Worm (Caenorhabditis elegans): ENCODE results near the gene ZK688.1.

Gene ZK688.1

DNA sequence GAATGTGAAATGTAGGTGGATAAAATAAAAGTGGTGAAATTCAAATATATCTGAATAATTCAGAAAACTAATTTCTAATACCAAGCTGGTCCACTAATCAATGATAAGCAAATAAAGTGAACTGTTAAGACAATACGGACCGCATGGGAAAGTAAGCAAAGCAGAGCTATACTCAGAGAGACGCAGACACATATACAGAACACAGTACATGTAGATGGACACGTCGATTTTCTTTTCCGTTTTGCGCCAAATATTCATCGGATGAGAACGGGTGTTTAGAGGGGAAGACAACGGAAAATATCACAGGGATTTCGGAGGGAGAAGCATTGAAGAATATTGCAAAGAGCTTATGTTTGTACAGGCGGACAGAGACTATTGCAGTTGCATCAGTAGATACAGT is 16.6 kb downstream of the ZK688.1 start:
- TF ChIP-seq ZK546.5 (tag; optimal IDR thresholded peaks at IDR 0.05) (no peak), ama-1 (optimal IDR thresholded peaks at IDR 0.05) (no peak)

DNA sequence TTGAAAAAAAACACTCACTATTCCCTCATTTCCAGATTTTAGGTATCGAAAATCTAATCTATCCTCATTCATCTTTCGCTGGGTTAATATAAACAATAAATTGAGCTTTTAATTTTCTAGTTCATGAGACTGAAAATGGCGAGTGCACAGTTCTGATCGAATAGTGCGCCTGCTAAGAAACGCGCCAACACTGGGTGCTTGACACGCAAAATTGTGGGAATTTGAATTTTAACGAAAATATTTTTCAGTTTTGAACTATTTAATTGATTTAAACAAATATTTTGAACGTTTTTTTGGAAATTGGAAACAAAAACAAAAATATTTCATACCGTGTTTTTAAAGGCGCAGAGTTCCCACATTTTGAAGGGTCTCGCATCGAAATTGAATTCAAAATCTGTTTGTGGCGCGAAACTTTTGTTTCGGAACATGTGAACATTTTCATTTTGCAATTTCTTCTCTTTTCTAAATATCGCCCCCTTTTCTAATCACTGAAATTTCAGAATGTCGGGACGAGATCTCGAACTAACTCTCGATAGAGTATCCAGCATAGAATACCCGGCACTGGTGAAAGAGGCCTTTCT is 19.3 kb downstream of the ZK688.1 start, which contains the start of the genes C29E4.13 and npp-15:
TSS of gene C29E4.13 (minus strand) at position 169 of the 581 bp plus-strand sequence.
TSS of gene npp-15 (plus strand) at position 495 of the 581 bp plus-strand sequence.
- TF ChIP-seq nhr-21 (tag; optimal IDR thresholded peaks at IDR 0.05): no peak
- no peak for TF ChIP-seq elt-3 (tag; optimal IDR thresholded peaks at IDR 0.05)
- TF ChIP-seq ztf-1 (GFP tag; conservative IDR thresholded peaks at IDR 0.05): no peak
- TF ChIP-seq unc-62 (GFP tag; optimal IDR thresholded peaks at IDR 0.05): no peak
- peak; percentile 39 for TF ChIP-seq nhr-129 (tag; optimal IDR thresholded peaks at IDR 0.05)
- no peak for TF ChIP-seq aly-2 (tag; optimal IDR thresholded peaks at IDR 0.05)
- no peak for TF ChIP-seq ama-1 (optimal IDR thresholded peaks at IDR 0.05)
- no peak for TF ChIP-seq Y55F3AM.14 (GFP tag; optimal IDR thresholded peaks at IDR 0.05)
- TF ChIP-seq nhr-6 (tag; optimal IDR thresholded peaks at IDR 0.05): no peak
- no peak for TF ChIP-seq ceh-82 (tag; optimal IDR thresholded peaks at IDR 0.05)
- no peak for TF ChIP-seq nhr-12 (tag; optimal IDR thresholded peaks at IDR 0.05)
- TF ChIP-seq mdl-1 (tag; optimal IDR thresholded peaks at IDR 0.05): no peak
- no peak for TF ChIP-seq egl-27 (tag; optimal IDR thresholded peaks at IDR 0.05)
- no peak for TF ChIP-seq nhr-77 (tag; optimal IDR thresholded peaks at IDR 0.05)
- TF ChIP-seq unc-39 (tag; optimal IDR thresholded peaks at IDR 0.05): no peak
- TF ChIP-seq nhr-25 (tag; optimal IDR thresholded peaks at IDR 0.05): peak; percentile 62
- no peak for TF ChIP-seq R02D3.7 (tag; optimal IDR thresholded peaks at IDR 0.05)
- no peak for TF ChIP-seq sma-9 (GFP tag; optimal IDR thresholded peaks at IDR 0.05)
- no peak for TF ChIP-seq sma-9 (tag; optimal IDR thresholded peaks at IDR 0.05)
- TF ChIP-seq crh-2 (tag; optimal IDR thresholded peaks at IDR 0.05): peak; percentile 50
- no peak for TF ChIP-seq ZK546.5 (tag; optimal IDR thresholded peaks at IDR 0.05)
- TF ChIP-seq nhr-11 (tag; optimal IDR thresholded peaks at IDR 0.05): no peak
- no peak for TF ChIP-seq ztf-11 (tag; optimal IDR thresholded peaks at IDR 0.05)
- peak; percentile 16 to 79 for TF ChIP-seq lsy-2 (tag; optimal IDR thresholded peaks at IDR 0.05)
- TF ChIP-seq skn-1 (tag; optimal IDR thresholded peaks at IDR 0.05): no peak
- TF ChIP-seq lin-11 (tag; optimal IDR thresholded peaks at IDR 0.05): no peak
- no peak for TF ChIP-seq nhr-10 (tag; optimal IDR thresholded peaks at IDR 0.05)
- no peak for TF ChIP-seq nhr-237 (tag; optimal IDR thresholded peaks at IDR 0.05)
- TF ChIP-seq elt-1 (tag; optimal IDR thresholded peaks at IDR 0.05): no peak
- TF ChIP-seq lin-13 (GFP tag; optimal IDR thresholded peaks at IDR 0.05): no peak
- TF ChIP-seq ztf-4 (tag; optimal IDR thresholded peaks at IDR 0.05): no peak
- no peak for TF ChIP-seq dmd-4 (tag; optimal IDR thresholded peaks at IDR 0.05)
- TF ChIP-seq zag-1 (tag; optimal IDR thresholded peaks at IDR 0.05): no peak
- TF ChIP-seq mab-5 (tag; optimal IDR thresholded peaks at IDR 0.05): no peak
- TF ChIP-seq sma-3 (GFP tag; optimal IDR thresholded peaks at IDR 0.05): no peak
- no peak for TF ChIP-seq mbf-1 (tag; optimal IDR thresholded peaks at IDR 0.05)
- TF ChIP-seq snpc-4 (tag; optimal IDR thresholded peaks at IDR 0.05): no peak
- no peak for TF ChIP-seq ceh-16 (tag; optimal IDR thresholded peaks at IDR 0.05)
- TF ChIP-seq C34F6.9 (tag; optimal IDR thresholded peaks at IDR 0.05): no peak
- no peak for TF ChIP-seq alr-1 (tag; optimal IDR thresholded peaks at IDR 0.05)
- TF ChIP-seq unc-55 (GFP tag; optimal IDR thresholded peaks at IDR 0.05): peak; percentile 65
- TF ChIP-seq peb-1 (tag; optimal IDR thresholded peaks at IDR 0.05): no peak
- no peak for TF ChIP-seq lin-39 (tag; optimal IDR thresholded peaks at IDR 0.05)
- TF ChIP-seq sem-4 (tag; optimal IDR thresholded peaks at IDR 0.05): no peak
- TF ChIP-seq gmeb-1 (tag; optimal IDR thresholded peaks at IDR 0.05): peak; percentile 78

DNA sequence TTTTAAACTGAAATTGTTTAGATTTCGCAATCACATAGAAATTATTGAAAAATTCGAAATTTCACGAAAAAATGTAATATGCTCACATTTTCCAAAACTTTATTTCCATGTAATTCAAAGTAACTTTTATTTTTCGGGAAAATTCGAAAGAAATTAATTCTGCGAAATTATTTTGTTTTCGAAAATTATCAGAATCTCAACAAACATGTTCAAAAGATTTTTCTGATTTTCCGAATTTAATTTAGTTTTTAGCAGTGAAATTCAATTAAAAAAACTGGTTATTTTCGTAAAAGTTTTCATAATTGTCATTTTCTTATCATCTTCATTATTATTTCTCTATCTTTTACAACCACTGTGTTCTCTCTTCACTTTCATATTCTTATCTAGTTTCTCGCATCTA is 23.9 kb downstream of the ZK688.1 start, which contains the start of gene ran-2:
TSS of gene ran-2 (plus strand) at position 301 of the 400 bp plus-strand sequence.
- TF ChIP-seq Y55F3AM.14 (GFP tag; optimal IDR thresholded peaks at IDR 0.05): no peak
- no peak for TF ChIP-seq nhr-12 (tag; optimal IDR thresholded peaks at IDR 0.05)
- peak; percentile 34 for TF ChIP-seq fos-1 (tag; optimal IDR thresholded peaks at IDR 0.05)
- TF ChIP-seq blmp-1 (tag; optimal IDR thresholded peaks at IDR 0.05; ENCODE audit: insufficient read depth): peak; percentile 6
- no peak for TF ChIP-seq F13H6.1 (tag; optimal IDR thresholded peaks at IDR 0.05)

All from whole organism, L2 larva.